Worm (Caenorhabditis elegans): ENCODE results near the gene dpy-22.

The dpy-22 gene

ce11 chrX:9848214-9848789 is 26.2 kb upstream of the dpy-22 start:
- TF ChIP-seq T26A5.8 (tag; optimal IDR thresholded peaks at IDR 0.05), result no peak

ce11 chrX:9846975-9847374 is 24.9 kb upstream of the dpy-22 start, which contains the start of gene vab-15:
Gene vab-15, plus strand, starts transcription at chrX:9847275.
- no peak for TF ChIP-seq F22D6.2 (tag; optimal IDR thresholded peaks at IDR 0.05)
- no peak for TF ChIP-seq ceh-58 (GFP tag; IDR thresholded peaks at IDR 0.05)
- no peak for TF ChIP-seq Y53F4B.3 (GFP tag; IDR thresholded peaks at IDR 0.05)
- no peak for TF ChIP-seq sptf-2 (GFP tag; optimal IDR thresholded peaks at IDR 0.05)

DNA sequence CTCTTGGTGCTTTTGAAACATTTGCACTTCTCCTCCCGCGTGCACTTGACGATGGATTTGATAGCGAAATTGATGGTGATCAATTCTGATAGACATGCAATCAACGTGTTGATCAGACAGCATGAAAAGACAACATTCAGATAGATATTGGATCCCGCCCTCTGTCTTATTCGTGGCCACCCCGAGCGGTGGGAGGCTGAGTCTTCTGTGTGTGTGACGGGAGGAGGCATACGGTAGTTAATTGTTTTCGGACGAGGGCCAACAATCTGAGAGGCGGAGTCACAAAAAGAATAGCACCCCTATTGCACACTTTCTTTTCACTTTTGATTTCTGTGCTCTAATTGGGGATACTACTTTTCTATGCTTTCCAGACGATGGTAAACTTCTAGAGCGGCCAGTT is 23.8 kb upstream of the dpy-22 start:
- TF ChIP-seq aptf-2 (GFP tag; conservative IDR thresholded peaks at IDR 0.05) (no peak), ztf-18 (tag; optimal IDR thresholded peaks at IDR 0.05) (no peak), B0035.1 (tag; optimal IDR thresholded peaks at IDR 0.05) (no peak), Y67H2A.10 (GFP tag; conservative IDR thresholded peaks at IDR 0.05) (no peak), nhr-90 (tag; optimal IDR thresholded peaks at IDR 0.05) (no peak), chd-7 (tag; optimal IDR thresholded peaks at IDR 0.05) (no peak)

DNA sequence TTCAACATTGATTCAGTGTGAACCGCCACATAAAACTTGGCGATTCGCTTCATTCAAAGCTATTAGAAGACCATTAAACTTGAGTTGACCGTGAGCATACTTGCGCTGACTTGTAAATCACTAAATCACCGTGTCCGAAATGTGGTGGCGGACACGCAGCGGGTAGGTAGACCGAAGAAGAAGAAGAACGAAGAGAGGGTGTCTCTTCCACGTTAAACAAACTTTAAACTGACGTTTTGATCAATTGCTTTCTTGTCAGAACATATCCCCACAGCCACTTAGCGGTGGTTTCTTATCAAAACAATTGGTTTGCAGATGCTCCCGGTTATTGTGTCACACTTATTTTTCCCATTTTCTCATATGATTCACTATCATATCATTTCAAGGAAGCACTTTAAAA is 21.5 kb upstream of the dpy-22 start:
- TF ChIP-seq F39B2.1 (GFP tag; IDR thresholded peaks at IDR 0.05) (no peak), B0261.1 (tag; optimal IDR thresholded peaks at IDR 0.05) (no peak), lir-1 (GFP tag; conservative IDR thresholded peaks at IDR 0.05) (no peak), hlh-26 (GFP tag; conservative IDR thresholded peaks at IDR 0.05) (no peak), K11D2.4 (GFP tag; IDR thresholded peaks at IDR 0.05) (no peak), lin-35 (GFP tag; optimal IDR thresholded peaks at IDR 0.05) (no peak), Y53F4B.3 (GFP tag; IDR thresholded peaks at IDR 0.05) (no peak), tbp1 (GFP tag; optimal IDR thresholded peaks at IDR 0.05) (no peak), madf-10 (tag; optimal IDR thresholded peaks at IDR 0.05) (no peak), nfya-1 (tag; optimal IDR thresholded peaks at IDR 0.05; ENCODE audit: borderline replicate concordance, insufficient read depth) (no peak), ztf-26 (tag; optimal IDR thresholded peaks at IDR 0.05) (no peak), T07F8.4 (tag; optimal IDR thresholded peaks at IDR 0.05) (no peak), lin-26 (GFP tag; IDR thresholded peaks at IDR 0.05) (no peak)

- TF ChIP-seq ceh-27 (GFP tag; optimal IDR thresholded peaks at IDR 0.05) (no peak), somi-1 (GFP tag; optimal IDR thresholded peaks at IDR 0.05) (no peak), ZK185.1 (tag; optimal IDR thresholded peaks at IDR 0.05; ENCODE audit: poor library complexity, severe bottlenecking) (no peak)
Measured at ce11 chrX:9842102-9842501, 20.0 kb upstream of the dpy-22 start.

ce11 chrX:9840864-9841263 is 18.8 kb upstream of the dpy-22 start:
- no peak for TF ChIP-seq nhr-120 (GFP tag; IDR thresholded peaks at IDR 0.05)
- no peak for TF ChIP-seq ekl-4 (GFP tag; IDR thresholded peaks at IDR 0.05)
- TF ChIP-seq lin-35 (GFP tag; optimal IDR thresholded peaks at IDR 0.05), result no peak
- TF ChIP-seq nhr-80 (tag; optimal IDR thresholded peaks at IDR 0.05), result no peak
- no peak for TF ChIP-seq lin-54 (GFP tag; optimal IDR thresholded peaks at IDR 0.05)
- TF ChIP-seq let-607 (tag; optimal IDR thresholded peaks at IDR 0.05), result no peak
